Fruit fly (Drosophila melanogaster) whole organism, embryonic: Measurements from ENCODE around the gene Arp6.

Experiments
- CG10959 ChIP-seq: fragments of 200-800 bp; sonication (Bioruptor generic); IDR thresholded peaks from 2 replicates; pipeline ENCODE4 v1.3.6; 2022; ENCODE audit warnings: missing biosample characterization, missing genetic modification characterization
- CG7786 ChIP-seq: fragments of 200-800 bp; sonication (Bioruptor generic); optimal IDR thresholded peaks from 2 replicates; lab custom pipeline; 2016; ENCODE audit warnings: missing biosample characterization, missing genetic modification characterization
- CG8924 ChIP-seq: fragments of 200-800 bp; optimal IDR thresholded peaks from 3 replicates; lab custom pipeline; 2019; ENCODE audit warnings: missing biosample characterization, mild to moderate bottlenecking, missing genetic modification characterization, moderate library complexity
- HLH3B ChIP-seq: fragments of 200-800 bp; sonication (Bioruptor generic); IDR thresholded peaks from 2 replicates; pipeline ENCODE4 v1.3.6; 2022; ENCODE audit warnings: missing biosample characterization, missing genetic modification characterization
- Lpt ChIP-seq: fragments of >200 bp; optimal IDR thresholded peaks from 2 replicates; lab custom pipeline; 2018; ENCODE audit warnings: missing biosample characterization, missing genetic modification characterization
- NK7.1 ChIP-seq: fragments of 200-800 bp; sonication (Bioruptor generic); optimal IDR thresholded peaks from 3 replicates; lab custom pipeline; 2016; ENCODE audit warnings: missing biosample characterization, missing genetic modification characterization
- PHDP ChIP-seq: fragments of 200-800 bp; sonication (Bioruptor generic); optimal IDR thresholded peaks from 3 replicates; lab custom pipeline; 2018; ENCODE audit warnings: missing biosample characterization, mild to moderate bottlenecking, missing genetic modification characterization, moderate library complexity
- kay ChIP-seq: fragments of 200-800 bp; sonication (Bioruptor generic); optimal IDR thresholded peaks from 2 replicates; lab custom pipeline; 2016; ENCODE audit warnings: missing biosample characterization, missing genetic modification characterization
- mirr ChIP-seq: fragments of 200-800 bp; sonication (Bioruptor generic); optimal IDR thresholded peaks from 3 replicates; lab custom pipeline; 2018; ENCODE audit warnings: missing biosample characterization, mild to moderate bottlenecking, missing genetic modification characterization
- so ChIP-seq: fragments of 200-800 bp; sonication (Bioruptor generic); IDR thresholded peaks from 3 replicates; pipeline ENCODE4 v1.3.6; 2022; ENCODE audit warnings: missing biosample characterization, missing genetic modification characterization

DNA sequence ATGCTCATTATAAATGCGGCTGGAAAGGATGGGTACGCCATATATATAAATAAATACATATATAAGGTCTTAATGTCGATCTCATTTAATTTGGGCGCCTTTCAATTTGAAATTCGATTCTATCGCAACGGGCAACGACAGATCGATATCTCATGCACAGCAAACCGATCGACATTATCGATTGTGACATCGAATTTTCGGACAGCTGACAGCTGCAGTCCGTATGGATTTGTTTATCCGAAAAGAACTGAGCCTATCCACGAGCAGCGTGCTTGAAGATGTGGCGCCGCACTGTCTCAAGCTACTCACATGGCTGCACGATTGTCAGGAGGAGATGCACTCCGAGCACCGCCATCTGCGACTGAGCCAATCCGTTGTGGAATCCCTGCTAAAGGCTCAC, 5.0 kb downstream of the Arp6 start, which contains the start of gene CG8191:
- no peak for TF ChIP-seq CG8924 (tag; lab: Kevin White, UChicago)
- no peak for TF ChIP-seq kay (GFP tag; lab: Kevin White, UChicago)
- no peak for TF ChIP-seq CG10959 (GFP tag; lab: Robert Waterston, UW)
- no peak for TF ChIP-seq PHDP (tag; lab: Kevin White, UChicago)
- no peak for TF ChIP-seq Lpt
- no peak for TF ChIP-seq HLH3B (GFP tag; lab: Robert Waterston, UW)
- TF ChIP-seq CG7786, result no peak
- no peak for TF ChIP-seq mirr (GFP tag; lab: Kevin White, UChicago)
- no peak for TF ChIP-seq NK7.1 (GFP tag; lab: Kevin White, UChicago)
- TF ChIP-seq so (GFP tag; lab: Robert Waterston, UW), result no peak
